Worm (Caenorhabditis elegans): ENCODE measurements around the gene F38B6.8.

Gene F38B6.8

ce11 chrX:6691653-6692052 is 9.1 kb upstream of the F38B6.8 start (continued):
- TF ChIP-seq C16A3.4 (tag; optimal IDR thresholded peaks at IDR 0.05) (no peak), lin-13 (GFP tag; optimal IDR thresholded peaks at IDR 0.05) (no peak)

ce11 chrX:6689985-6690384 is 7.4 kb upstream of the F38B6.8 start, which contains the start of gene F38B6.6:
Gene F38B6.6 (minus strand): TSS chrX:6690085.
- TF ChIP-seq ceh-90 (tag; optimal IDR thresholded peaks at IDR 0.05) (no peak), fkh-10 (GFP tag; optimal IDR thresholded peaks at IDR 0.05) (peak; percentile 40)

- TF ChIP-seq blmp-1 (tag; optimal IDR thresholded peaks at IDR 0.05) (no peak), snpc-4 (tag; optimal IDR thresholded peaks at IDR 0.05) (no peak), dsc-1 (tag; optimal IDR thresholded peaks at IDR 0.05) (peak; percentile 66), nhr-28 (tag; optimal IDR thresholded peaks at IDR 0.05) (no peak)
Measured at ce11 chrX:6688953-6689562, 6.5 kb upstream of the F38B6.8 start.

ce11 chrX:6687756-6688155 is 5.2 kb upstream of the F38B6.8 start:
- TF ChIP-seq dsc-1 (tag; optimal IDR thresholded peaks at IDR 0.05) (peak; percentile 50), aha-1 (tag; optimal IDR thresholded peaks at IDR 0.05) (no peak), ceh-63 (GFP tag; optimal IDR thresholded peaks at IDR 0.05) (peak; percentile 85)

ce11 chrX:6687345-6687744 is 4.8 kb upstream of the F38B6.8 start:
- peak; percentile 36 for TF ChIP-seq egl-13 (tag; optimal IDR thresholded peaks at IDR 0.05)
- no peak for TF ChIP-seq lin-15B (tag; optimal IDR thresholded peaks at IDR 0.05)
- peak; percentile 29 for TF ChIP-seq tbx-2 (tag; optimal IDR thresholded peaks at IDR 0.05)
- peak; percentile 1 for TF ChIP-seq vab-15 (tag; optimal IDR thresholded peaks at IDR 0.05)

- TF ChIP-seq unc-86 (tag; optimal IDR thresholded peaks at IDR 0.05): no peak
- peak; percentile 18 for TF ChIP-seq elt-2 (tag; optimal IDR thresholded peaks at IDR 0.05)
- TF ChIP-seq aly-2 (tag; optimal IDR thresholded peaks at IDR 0.05): no peak
Measured at ce11 chrX:6674333-6674919, 8.2 kb downstream of the F38B6.8 start, which contains the start of gene F38B6.4. Gene F38B6.4 (plus strand): TSS chrX:6674869.

- TF ChIP-seq mdl-1 (tag; optimal IDR thresholded peaks at IDR 0.05): no peak
- TF ChIP-seq nhr-47 (tag; optimal IDR thresholded peaks at IDR 0.05): no peak
- TF ChIP-seq alr-1 (tag; optimal IDR thresholded peaks at IDR 0.05; ENCODE audit: borderline replicate concordance): no peak
- no peak for TF ChIP-seq unc-98 (GFP tag; IDR thresholded peaks at IDR 0.05)
- no peak for TF ChIP-seq lir-3 (tag; optimal IDR thresholded peaks at IDR 0.05; ENCODE audit: poor library complexity)
- no peak for TF ChIP-seq ceh-88 (GFP tag; IDR thresholded peaks at IDR 0.05)
- no peak for TF ChIP-seq aha-1 (tag; optimal IDR thresholded peaks at IDR 0.05)
- TF ChIP-seq snpc-4 (tag; optimal IDR thresholded peaks at IDR 0.05): no peak
- TF ChIP-seq fkh-8 (tag; optimal IDR thresholded peaks at IDR 0.05): no peak
- TF ChIP-seq ceh-90 (tag; optimal IDR thresholded peaks at IDR 0.05): no peak
- TF ChIP-seq unc-30 (tag; optimal IDR thresholded peaks at IDR 0.05): no peak
- no peak for TF ChIP-seq nhr-84 (tag; optimal IDR thresholded peaks at IDR 0.05)
- no peak for TF ChIP-seq sox-4 (tag; optimal IDR thresholded peaks at IDR 0.05)
- no peak for TF ChIP-seq nhr-71 (tag; optimal IDR thresholded peaks at IDR 0.05)
Measured at ce11 chrX:6672519-6672918, 10.1 kb downstream of the F38B6.8 start, which contains the start of gene col-172. Gene col-172 (plus strand): TSS chrX:6672819.
